Fruit fly (Drosophila melanogaster): ENCODE data around the gene Pect.

Gene Pect

dm6 chr2L:13206077-13206668 is 2.6 kb downstream of the Pect start (continued):
- no peak for TF ChIP-seq dati (GFP tag; IDR thresholded peaks at IDR 0.05)
- TF ChIP-seq ATbp (GFP tag; optimal IDR thresholded peaks at IDR 0.05) = no peak
- no peak for TF ChIP-seq HHEX (GFP tag; optimal IDR thresholded peaks at IDR 0.05)
- peak; percentile 93 for TF ChIP-seq cwo (GFP tag; optimal IDR thresholded peaks at IDR 0.05)
- no peak for TF ChIP-seq CG34224 (GFP tag; IDR thresholded peaks at IDR 0.05; ENCODE audit: partially characterized antibody)
- TF ChIP-seq CG6683 (GFP tag; optimal IDR thresholded peaks at IDR 0.05) = peak; percentile 26
- no peak for TF ChIP-seq tgo (GFP tag; IDR thresholded peaks at IDR 0.05)
- TF ChIP-seq CG2678 (tag; optimal IDR thresholded peaks at IDR 0.05) = peak; percentile 30
- no peak for TF ChIP-seq CG12391 (tag; optimal IDR thresholded peaks at IDR 0.05)
- no peak for TF ChIP-seq sqz (GFP tag; optimal IDR thresholded peaks at IDR 0.05)
- TF ChIP-seq CG18599 (GFP tag; optimal IDR thresholded peaks at IDR 0.05) = peak; percentile 9
- TF ChIP-seq Adf1 (GFP tag; IDR thresholded peaks at IDR 0.05) = peak; percentile 69; the same call in 1 of the 2 replicates
- 0 out of 2 replicates have a peak, but pooled peaks have one; percentile 23 for TF ChIP-seq Rfx (GFP tag; IDR thresholded peaks at IDR 0.05)
- TF ChIP-seq Elba2 (GFP tag; optimal IDR thresholded peaks at IDR 0.05) = no peak
- TF ChIP-seq CG11398 (GFP tag; optimal IDR thresholded peaks at IDR 0.05) = no peak
- peak; percentile 21 for TF ChIP-seq CG4328 (GFP tag; optimal IDR thresholded peaks at IDR 0.05)
- no peak for TF ChIP-seq Mrtf (GFP tag; IDR thresholded peaks at IDR 0.05)
- TF ChIP-seq E2f2 (GFP tag; IDR thresholded peaks at IDR 0.05) = no peak
- peak; percentile 31 for TF ChIP-seq Fer1 (GFP tag; optimal IDR thresholded peaks at IDR 0.05)
- TF ChIP-seq B-H2 (GFP tag; optimal IDR thresholded peaks at IDR 0.05) = peak; percentile 35
- TF ChIP-seq mld (GFP tag; IDR thresholded peaks at IDR 0.05; ENCODE audit: partially characterized antibody) = no peak
- TF ChIP-seq Med (GFP tag) = peak; percentile 37
- TF ChIP-seq CG12071 (GFP tag; optimal IDR thresholded peaks at IDR 0.05) = no peak
- TF ChIP-seq H2.0 (GFP tag; IDR thresholded peaks at IDR 0.05) = no peak
- TF ChIP-seq Ravus (GFP tag; IDR thresholded peaks at IDR 0.05) = no peak
- no peak for TF ChIP-seq CG4707 (GFP tag; optimal IDR thresholded peaks at IDR 0.05)
- TF ChIP-seq row (GFP tag; IDR thresholded peaks at IDR 0.05) = no peak
- no peak for TF ChIP-seq odd (GFP tag; optimal IDR thresholded peaks at IDR 0.05)
- TF ChIP-seq dm (GFP tag; optimal IDR thresholded peaks at IDR 0.05) = no peak
- TF ChIP-seq nom (GFP tag; optimal IDR thresholded peaks at IDR 0.05) = peak; percentile 55
- TF ChIP-seq CG8290 (GFP tag; optimal IDR thresholded peaks at IDR 0.05) = no peak
- peak in 1 of 2 experiments; percentile 37 for TF ChIP-seq CG8290 (tag; optimal IDR thresholded peaks at IDR 0.05)
- TF ChIP-seq pfk (GFP tag; optimal IDR thresholded peaks at IDR 0.05) = peak; percentile 55
- TF ChIP-seq CG7987 (GFP tag; optimal IDR thresholded peaks at IDR 0.05) = peak; percentile 37
- TF ChIP-seq CG17802 (tag; optimal IDR thresholded peaks at IDR 0.05) = no peak
- peak; percentile 63 for TF ChIP-seq Drgx (GFP tag; IDR thresholded peaks at IDR 0.05)
- peak; percentile 63 for TF ChIP-seq sens (GFP tag)
- no peak for TF ChIP-seq sisA (GFP tag; IDR thresholded peaks at IDR 0.05)
- no peak for TF ChIP-seq CG3407 (GFP tag; optimal IDR thresholded peaks at IDR 0.05)
- peak; percentile 29 for TF ChIP-seq CG7786 (GFP tag; optimal IDR thresholded peaks at IDR 0.05)
- no peak for TF ChIP-seq Lim3 (GFP tag; IDR thresholded peaks at IDR 0.05)
- TF ChIP-seq CG7372 (GFP tag; IDR thresholded peaks at IDR 0.05) = no peak
- TF ChIP-seq ftz-f1 (GFP tag; optimal IDR thresholded peaks at IDR 0.05) = peak; percentile 19
- TF ChIP-seq Dek (tag; optimal IDR thresholded peaks at IDR 0.05) = no peak
- TF ChIP-seq CG9609 (GFP tag; optimal IDR thresholded peaks at IDR 0.05) = no peak
- TF ChIP-seq sd (tag; optimal IDR thresholded peaks at IDR 0.05) = peak; percentile 81
- TF ChIP-seq CG6791 (GFP tag; IDR thresholded peaks at IDR 0.05; ENCODE audit: partially characterized antibody) = no peak
- TF ChIP-seq CG8388 (GFP tag; optimal IDR thresholded peaks at IDR 0.05) = no peak
- no peak for TF ChIP-seq nau (GFP tag; optimal IDR thresholded peaks at IDR 0.05)
- no peak for TF ChIP-seq zen (tag; optimal IDR thresholded peaks at IDR 0.05)

All from whole organism, embryonic.